Fruit fly (Drosophila melanogaster): ENCODE data around the gene CG17560.

The CG17560 gene

DNA sequence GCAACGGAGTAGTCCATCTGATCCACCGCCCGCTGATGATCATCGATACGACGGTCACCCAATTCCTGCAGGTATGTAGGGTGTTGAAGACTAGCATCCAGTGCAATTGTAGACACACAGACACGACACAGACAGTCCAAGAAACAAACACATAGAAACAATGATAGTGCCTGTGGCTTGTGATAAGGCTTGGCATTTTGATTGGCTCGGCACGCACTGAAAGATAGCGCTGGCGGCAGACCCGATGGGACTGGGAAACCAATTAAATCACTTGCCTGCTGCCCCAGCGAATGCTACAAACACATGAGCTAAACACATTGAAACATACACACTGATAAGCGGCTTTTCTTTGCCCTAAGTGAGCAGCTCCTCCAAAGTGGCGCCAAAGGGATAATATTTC lies 14.9 kb downstream of the CG17560 start:
- no peak for TF ChIP-seq CG6272 (GFP tag; IDR thresholded peaks at IDR 0.05)
- TF ChIP-seq MBD-R2 (GFP tag; IDR thresholded peaks at IDR 0.05), result no peak
- peak; percentile 49 for TF ChIP-seq cg (GFP tag; optimal IDR thresholded peaks at IDR 0.05)
- TF ChIP-seq Nf-YC (tag; optimal IDR thresholded peaks at IDR 0.05), result peak; percentile 95
- no peak for TF ChIP-seq CG15696 (tag; optimal IDR thresholded peaks at IDR 0.05)
- TF ChIP-seq CG2199 (GFP tag; IDR thresholded peaks at IDR 0.05), result no peak
- TF ChIP-seq bab2 (GFP tag; optimal IDR thresholded peaks at IDR 0.05), result no peak
- TF ChIP-seq Nf-YA (GFP tag; IDR thresholded peaks at IDR 0.05), result peak; percentile 25; the same call in 1 of the 2 replicates
- TF ChIP-seq dan (GFP tag; IDR thresholded peaks at IDR 0.05), result no peak
- TF ChIP-seq Nf-YB (GFP tag; optimal IDR thresholded peaks at IDR 0.05), result peak; percentile 95
- no peak for TF ChIP-seq D19B (GFP tag; optimal IDR thresholded peaks at IDR 0.05)
- no peak for TF ChIP-seq jumu (GFP tag; optimal IDR thresholded peaks at IDR 0.05)
- 0 out of 2 replicates have a peak, but pooled peaks have one; percentile 5 for TF ChIP-seq NFAT (GFP tag; IDR thresholded peaks at IDR 0.05)

DNA sequence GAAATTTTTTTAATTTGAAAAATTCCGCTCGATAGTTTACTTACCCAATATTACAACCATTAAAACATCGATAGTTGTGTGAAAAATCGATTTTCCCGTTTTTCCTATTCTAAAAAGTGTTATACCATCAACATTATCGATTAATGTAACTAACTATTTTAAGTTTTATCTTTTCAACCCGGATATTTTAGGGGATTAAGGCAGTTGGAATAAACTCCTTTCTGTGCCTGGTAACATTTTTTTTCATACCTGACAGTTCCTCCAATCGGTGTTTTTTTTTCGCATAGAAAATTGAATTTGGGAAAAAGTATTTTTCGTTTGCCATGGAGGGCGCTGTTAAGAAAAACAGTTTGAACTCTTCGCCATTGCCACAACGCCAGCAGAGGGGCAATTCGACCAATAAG lies 22.3 kb downstream of the CG17560 start, which contains the start of gene nonA-l:
TSS of gene nonA-l (plus strand) at position 201 of the 404 bp plus-strand sequence.
- TF ChIP-seq Hr78 (GFP tag; optimal IDR thresholded peaks at IDR 0.05) (no peak), MESR4 (GFP tag; optimal IDR thresholded peaks at IDR 0.05) (peak; percentile 75), HHEX (GFP tag; optimal IDR thresholded peaks at IDR 0.05) (no peak), Eip74EF (GFP tag; optimal IDR thresholded peaks at IDR 0.05) (no peak), mld (GFP tag; IDR thresholded peaks at IDR 0.05; ENCODE audit: partially characterized antibody) (peak; percentile 78; the same call in 2 of the 3 replicates), tna (GFP tag; IDR thresholded peaks at IDR 0.05; ENCODE audit: partially characterized antibody) (peak; percentile 73), Dp (GFP tag; optimal IDR thresholded peaks at IDR 0.05) (peak; percentile 92), Asciz (GFP tag; optimal IDR thresholded peaks at IDR 0.05) (no peak), Bdp1 (GFP tag; optimal IDR thresholded peaks at IDR 0.05) (no peak), rib (GFP tag; IDR thresholded peaks at IDR 0.05) (no peak), run (tag; optimal IDR thresholded peaks at IDR 0.05) (no peak), kay (GFP tag; optimal IDR thresholded peaks at IDR 0.05) (no peak), E2f2 (GFP tag; IDR thresholded peaks at IDR 0.05) (peak; percentile 96), HmgZ (tag; optimal IDR thresholded peaks at IDR 0.05) (peak; percentile 48), Adf1 (GFP tag; IDR thresholded peaks at IDR 0.05) (no peak), CG8944 (GFP tag; optimal IDR thresholded peaks at IDR 0.05) (no peak), jing (GFP tag; optimal IDR thresholded peaks at IDR 0.05) (no peak), CG32532 (GFP tag; IDR thresholded peaks at IDR 0.05) (no peak), hbn (GFP tag; IDR thresholded peaks at IDR 0.05; ENCODE audit: partially characterized antibody) (peak; percentile 74), CG3995 (GFP tag; optimal IDR thresholded peaks at IDR 0.05) (no peak), CHES-1-like (GFP tag; optimal IDR thresholded peaks at IDR 0.05) (no peak), bigmax (GFP tag; optimal IDR thresholded peaks at IDR 0.05) (no peak), Max (GFP tag; optimal IDR thresholded peaks at IDR 0.05) (no peak), Dll (GFP tag; IDR thresholded peaks at IDR 0.05; ENCODE audit: partially characterized antibody) (peak; percentile 90), dpn (GFP tag; optimal IDR thresholded peaks at IDR 0.05) (no peak), CG14014 (GFP tag; IDR thresholded peaks at IDR 0.05) (no peak), cas (GFP tag; IDR thresholded peaks at IDR 0.05) (no peak), CG11093 (GFP tag; IDR thresholded peaks at IDR 0.05) (no peak), wek (GFP tag; optimal IDR thresholded peaks at IDR 0.05) (no peak), corto (GFP tag; optimal IDR thresholded peaks at IDR 0.05) (no peak), chif (GFP tag; optimal IDR thresholded peaks at IDR 0.05) (no peak), HLH3B (GFP tag; IDR thresholded peaks at IDR 0.05) (no peak), Ets65A (GFP tag) (no peak), ERR (GFP tag; optimal IDR thresholded peaks at IDR 0.05) (no peak), Vsx1 (GFP tag; optimal IDR thresholded peaks at IDR 0.05) (no peak), CG17385 (GFP tag; optimal IDR thresholded peaks at IDR 0.05) (no peak), gfzf (GFP tag; optimal IDR thresholded peaks at IDR 0.05) (peak; percentile 88)
